Fruit fly (Drosophila melanogaster) ovary, adult (tissue): ENCODE results near the gene RpS28a.

Source experiments
- CG17801 ChIP-seq: fragments of 200-800 bp; optimal IDR thresholded peaks from 2 replicates; lab custom pipeline; 2019; ENCODE audit warnings: missing biosample characterization, mild to moderate bottlenecking, missing genetic modification characterization, moderate library complexity; ENCODE audit not compliant: partially characterized antibody

Gene RpS28a

DNA sequence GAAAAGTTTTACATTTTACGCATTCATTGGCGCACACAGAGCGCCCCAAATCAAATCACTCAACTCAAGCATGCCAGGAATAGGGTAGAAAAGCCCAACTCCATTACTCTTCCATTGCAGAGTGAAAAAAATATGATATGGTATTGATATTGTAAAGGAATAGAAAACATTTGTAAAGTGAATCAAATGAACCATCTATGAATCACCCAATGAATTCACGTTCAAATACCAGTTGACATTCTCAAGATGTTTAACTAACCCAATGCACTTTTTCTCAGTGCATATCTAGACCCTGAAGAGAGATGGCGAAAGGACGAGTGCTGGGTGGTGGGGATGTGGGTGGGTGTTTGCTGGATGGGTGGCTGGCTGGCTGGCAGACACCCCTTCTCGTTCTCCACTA, 43.9 kb downstream of the RpS28a start:
- TF ChIP-seq CG17801 (GFP tag; lab: Kevin White, UChicago): no peak
